Worm (Caenorhabditis elegans) whole organism, L4 larva: ENCODE measurements around the gene clec-233.

ENCODE experiments used
- D1046.2 ChIP-seq: fragments of 200-800 bp; sonication (Bioruptor generic); IDR thresholded peaks from 2 replicates; pipeline ENCODE4 v1.3.6; 2022; ENCODE audit warnings: missing genetic modification characterization, missing compliant biosample characterization
- F10B5.3 ChIP-seq: sonication (generic microtip); optimal IDR thresholded peaks from 2 replicates; lab custom pipeline; 2016; ENCODE audit warnings: mild to moderate bottlenecking, missing genetic modification characterization, missing compliant biosample characterization
- F37D6.2 ChIP-seq: sonication (generic microtip); optimal IDR thresholded peaks from 2 replicates; lab custom pipeline; 2016; ENCODE audit warnings: mild to moderate bottlenecking, missing genetic modification characterization, missing compliant biosample characterization
- F44E2.7 ChIP-seq: fragments of 200-800 bp; sonication (Bioruptor generic); IDR thresholded peaks from 2 replicates; pipeline ENCODE4 v2.1.2; 2022; ENCODE audit warnings: missing genetic modification characterization, missing compliant biosample characterization
- F49E8.2 ChIP-seq: sonication (generic microtip); optimal IDR thresholded peaks from 2 replicates; lab custom pipeline; 2016; ENCODE audit warnings: missing compliant biosample characterization, mild to moderate bottlenecking, missing genetic modification characterization, borderline replicate concordance
- R02D3.7 ChIP-seq: fragments of 150-350 bp; sonication (generic microtip); optimal IDR thresholded peaks from 3 replicates; lab custom pipeline; 2014; ENCODE audit warnings: missing biosample characterization, missing genetic modification characterization
- T26A8.4 ChIP-seq: fragments of 200-800 bp; sonication (Bioruptor generic); IDR thresholded peaks from 2 replicates; pipeline ENCODE4 v1.3.6; 2022; ENCODE audit warnings: missing genetic modification characterization, missing compliant biosample characterization
- aly-2 ChIP-seq: sonication (generic microtip); optimal IDR thresholded peaks from 2 replicates; lab custom pipeline; 2018; ENCODE audit warnings: missing biosample characterization, missing genetic modification characterization
- ama-1 ChIP-seq: fragments of 150-350 bp; optimal IDR thresholded peaks from 2 replicates; lab custom pipeline; 2014; ENCODE audit warnings: inconsistent platforms, mixed read lengths
- arid-1 ChIP-seq: fragments of 200-800 bp; sonication (Bioruptor generic); conservative IDR thresholded peaks from 2 replicates; pipeline ENCODE4 v1.3.6; 2022; ENCODE audit warnings: missing genetic modification reagents, missing genetic modification characterization, missing compliant biosample characterization
- attf-4 ChIP-seq: sonication (generic microtip); optimal IDR thresholded peaks from 3 replicates; lab custom pipeline; 2017; ENCODE audit warnings: missing biosample characterization, missing genetic modification characterization
- ceh-20 ChIP-seq: fragments of 200-800 bp; sonication (Bioruptor generic); IDR thresholded peaks from 2 replicates; pipeline ENCODE4 v1.3.6; 2022; ENCODE audit warnings: missing genetic modification reagents, missing genetic modification characterization, missing compliant biosample characterization
- daf-12 ChIP-seq: fragments of 150-350 bp; optimal IDR thresholded peaks from 2 replicates; lab custom pipeline; 2014; ENCODE audit warnings: missing biosample characterization, missing genetic modification reagents, missing genetic modification characterization
- daf-19 ChIP-seq: fragments of 200-800 bp; sonication (Bioruptor generic); conservative IDR thresholded peaks from 2 replicates; pipeline ENCODE4 v1.3.6; 2022; ENCODE audit warnings: missing genetic modification characterization, missing compliant biosample characterization
- dmd-6 ChIP-seq: fragments of 200-800 bp; sonication (Bioruptor generic); IDR thresholded peaks from 2 replicates; pipeline ENCODE4 v1.3.6; 2022; ENCODE audit warnings: missing genetic modification reagents, missing genetic modification characterization, missing compliant biosample characterization
- dmd-8 ChIP-seq: fragments of 200-800 bp; sonication (Bioruptor generic); IDR thresholded peaks from 2 replicates; pipeline ENCODE4 v1.3.6; 2022; ENCODE audit warnings: missing genetic modification characterization, missing compliant biosample characterization
- dve-1 ChIP-seq: sonication (generic microtip); optimal IDR thresholded peaks from 2 replicates; lab custom pipeline; 2017; ENCODE audit warnings: antibody characterized with exemption, mild to moderate bottlenecking, missing genetic modification characterization, missing compliant biosample characterization; ENCODE audit not compliant: insufficient read depth
- gei-8 ChIP-seq: fragments of 200-800 bp; sonication (Bioruptor generic); optimal IDR thresholded peaks from 2 replicates; lab custom pipeline; 2018; ENCODE audit warnings: mild to moderate bottlenecking, missing genetic modification characterization, missing compliant biosample characterization
- hif-1 ChIP-seq, 2 experiments: sonication (generic microtip); optimal IDR thresholded peaks; 2 replicates each; lab custom pipeline; 2016 to 2017; ENCODE audit warnings: missing compliant biosample characterization in 2 of 2, missing genetic modification characterization in 2 of 2, missing genetic modification reagents in 2 of 2, missing genotype in 2 of 2, mild to moderate bottlenecking in 1 of 2
- hlh-11 ChIP-seq: fragments of 200-800 bp; sonication (Bioruptor generic); optimal IDR thresholded peaks from 2 replicates; lab custom pipeline; 2018; ENCODE audit warnings: mild to moderate bottlenecking, missing genetic modification characterization, missing compliant biosample characterization
- hmg-1.1 ChIP-seq: fragments of 200-800 bp; sonication (Bioruptor generic); IDR thresholded peaks from 2 replicates; pipeline ENCODE4 v1.3.6; 2022; ENCODE audit warnings: missing genetic modification reagents, missing genetic modification characterization, missing compliant biosample characterization
- lim-7 ChIP-seq: fragments of 200-800 bp; sonication (Bioruptor generic); IDR thresholded peaks from 2 replicates; pipeline ENCODE4 v1.3.6; 2022; ENCODE audit warnings: missing genetic modification characterization, missing compliant biosample characterization
- lin-29 ChIP-seq: fragments of 200-800 bp; sonication (Bioruptor generic); IDR thresholded peaks from 2 replicates; pipeline ENCODE4 v1.3.6; 2022; ENCODE audit warnings: missing genetic modification reagents, missing genetic modification characterization, missing compliant biosample characterization
- lin-38 ChIP-seq: fragments of 200-800 bp; sonication (Bioruptor generic); IDR thresholded peaks from 2 replicates; pipeline ENCODE4 v1.3.6; 2022; ENCODE audit warnings: missing genetic modification reagents, missing genetic modification characterization, missing compliant biosample characterization
- lsy-2 ChIP-seq, 2 experiments: fragments of 150-350 bp in 1 of 2; sonication (generic microtip) in 1 of 2; optimal IDR thresholded peaks; 2 replicates each; lab custom pipeline; 2014 to 2017; ENCODE audit warnings: missing biosample characterization in 2 of 2, missing genetic modification characterization in 2 of 2
- nhr-10 ChIP-seq: fragments of 150-350 bp; optimal IDR thresholded peaks from 2 replicates; lab custom pipeline; 2014; ENCODE audit warnings: missing biosample characterization, missing genetic modification characterization
- nhr-102 ChIP-seq: sonication (generic microtip); optimal IDR thresholded peaks from 2 replicates; lab custom pipeline; 2016; ENCODE audit warnings: mild to moderate bottlenecking, missing genetic modification characterization, moderate library complexity, missing compliant biosample characterization
- nhr-28 ChIP-seq: fragments of 150-350 bp; optimal IDR thresholded peaks from 2 replicates; lab custom pipeline; 2014; ENCODE audit warnings: missing biosample characterization, missing genetic modification characterization
- nhr-41 ChIP-seq: fragments of 200-800 bp; sonication (Bioruptor generic); IDR thresholded peaks from 2 replicates; pipeline ENCODE4 v1.3.6; 2022; ENCODE audit warnings: missing genetic modification reagents, missing genetic modification characterization, missing compliant biosample characterization
- nhr-42 ChIP-seq: fragments of 200-800 bp; sonication (Bioruptor generic); IDR thresholded peaks from 2 replicates; pipeline ENCODE4 v1.3.6; 2022; ENCODE audit warnings: missing genetic modification characterization, missing compliant biosample characterization
- nhr-48 ChIP-seq: sonication (generic microtip); optimal IDR thresholded peaks from 2 replicates; lab custom pipeline; 2016; ENCODE audit warnings: mild to moderate bottlenecking, missing genetic modification characterization, missing compliant biosample characterization
- pqm-1 ChIP-seq: sonication (generic microtip); optimal IDR thresholded peaks from 2 replicates; lab custom pipeline; 2017; ENCODE audit warnings: missing biosample characterization, missing genetic modification characterization
- sdz-12 ChIP-seq: fragments of 200-800 bp; sonication (Bioruptor generic); optimal IDR thresholded peaks from 2 replicates; lab custom pipeline; 2018; ENCODE audit warnings: mild to moderate bottlenecking, missing genetic modification characterization, missing compliant biosample characterization
- skn-1 ChIP-seq: fragments of 150-350 bp; optimal IDR thresholded peaks from 2 replicates; lab custom pipeline; 2014; ENCODE audit warnings: missing biosample characterization, missing genetic modification characterization
- snpc-1.2 ChIP-seq: fragments of 200-800 bp; sonication (Bioruptor generic); IDR thresholded peaks from 2 replicates; pipeline ENCODE4 v1.3.6; 2022; ENCODE audit warnings: missing genetic modification reagents, missing genetic modification characterization, missing compliant biosample characterization
- tra-1 ChIP-seq: fragments of 200-800 bp; sonication (Bioruptor generic); IDR thresholded peaks from 2 replicates; pipeline ENCODE4 v1.3.6; 2022; ENCODE audit warnings: missing genetic modification reagents, missing genetic modification characterization, missing compliant biosample characterization
- unc-130 ChIP-seq: sonication (generic microtip); optimal IDR thresholded peaks from 2 replicates; lab custom pipeline; 2016; ENCODE audit warnings: missing genetic modification reagents, missing genetic modification characterization, missing compliant biosample characterization
- unc-62 ChIP-seq, 3 experiments: fragments of 150-350 bp in 1 of 3; sonication (generic microtip); optimal IDR thresholded peaks in 2 of 3; peaks in 1 of 3; 1 replicate in 1 of 3; 2 replicates in 2 of 3; lab custom pipeline; 2014 to 2017; ENCODE audit warnings: missing biosample characterization in 3 of 3, missing genetic modification characterization in 3 of 3, missing genetic modification reagents in 3 of 3, missing genotype in 1 of 3
- vab-7 ChIP-seq: fragments of 200-800 bp; sonication (Bioruptor generic); IDR thresholded peaks from 2 replicates; pipeline ENCODE4 v1.3.6; 2022; ENCODE audit warnings: missing genetic modification reagents, missing genetic modification characterization, missing compliant biosample characterization
- zfp-2 ChIP-seq: sonication (generic microtip); optimal IDR thresholded peaks from 2 replicates; lab custom pipeline; 2016; ENCODE audit warnings: mild to moderate bottlenecking, missing genetic modification characterization, missing compliant biosample characterization
- ztf-7 ChIP-seq: fragments of 150-350 bp; optimal IDR thresholded peaks from 2 replicates; lab custom pipeline; 2014; ENCODE audit warnings: missing biosample characterization, missing genetic modification characterization

Gene clec-233

DNA sequence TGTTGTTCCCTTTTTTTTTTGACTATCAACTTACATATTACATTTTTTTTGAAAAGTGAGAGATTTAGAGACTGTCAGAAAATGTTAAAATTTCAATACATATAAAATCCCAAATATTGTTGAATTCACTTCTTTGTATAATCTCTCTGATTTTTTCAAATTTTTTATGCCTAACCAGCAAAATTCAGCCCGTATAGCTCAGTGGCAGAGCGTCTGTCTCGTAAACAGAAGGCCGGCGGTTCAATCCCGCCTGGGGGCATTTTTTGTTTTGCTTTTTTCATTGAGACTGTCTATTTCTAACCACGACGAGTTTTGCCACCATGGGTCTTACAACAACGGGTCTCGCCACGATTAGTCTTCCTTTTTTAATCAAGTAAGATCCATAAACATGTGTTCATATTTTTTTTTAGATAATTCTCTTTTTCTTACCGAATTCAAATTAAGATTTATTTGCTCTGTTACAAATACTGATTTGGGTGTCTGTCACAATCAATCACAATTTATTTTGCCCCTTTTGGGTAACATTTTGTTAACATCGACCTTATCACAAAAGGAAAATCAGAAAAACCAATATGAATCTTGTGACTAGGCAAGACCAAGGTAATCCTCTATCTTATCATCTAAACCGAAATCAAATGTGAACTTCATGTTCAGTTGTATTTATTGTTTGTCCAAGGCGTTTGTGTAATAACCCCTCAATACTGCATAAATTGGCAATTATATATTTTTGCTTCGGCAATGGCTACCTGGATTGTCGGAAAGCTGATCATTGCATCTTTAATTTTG, 14.6 kb upstream of the clec-233 start, which contains the start of gene glc-1:
glc-1 (plus strand) TSS at position 663 of the 786 bp plus-strand sequence.
- TF ChIP-seq nhr-28 (tag; lab: Kevin White, UChicago), result peak; percentile 30
- peak; percentile 56 for TF ChIP-seq pqm-1
- no peak for TF ChIP-seq lsy-2 (tag; optimal IDR thresholded peaks at IDR 0.05; lab: Kevin White, UChicago)
- no peak for TF ChIP-seq hif-1 (tag; optimal IDR thresholded peaks at IDR 0.05; lab: Kevin White, UChicago)
- no peak for TF ChIP-seq hmg-1.1 (GFP tag; lab: Robert Waterston, UW)
- no peak for TF ChIP-seq daf-12 (tag; lab: Kevin White, UChicago)
- peak; percentile 43; the same call in 1 of the 2 replicates for TF ChIP-seq dmd-6 (GFP tag; lab: Robert Waterston, UW)
- no peak for TF ChIP-seq vab-7 (GFP tag; lab: Robert Waterston, UW)
- TF ChIP-seq dmd-8 (GFP tag; lab: Robert Waterston, UW), result no peak

- no peak for TF ChIP-seq vab-7 (GFP tag; lab: Robert Waterston, UW)
- TF ChIP-seq daf-19 (GFP tag; lab: Robert Waterston, UW), result no peak
- peak in 1 of 2 experiments; percentile 93 for TF ChIP-seq unc-62 (GFP tag; optimal IDR thresholded peaks at IDR 0.05 in 1 of 2; lab: Kevin White, UChicago)
- TF ChIP-seq unc-62 (tag; optimal IDR thresholded peaks at IDR 0.05; lab: Kevin White, UChicago), result no peak
- no peak for TF ChIP-seq arid-1 (GFP tag; lab: Robert Waterston, UW)
- TF ChIP-seq R02D3.7 (tag; lab: Kevin White, UChicago), result no peak
These were observed 13.7 kb upstream of the clec-233 start for ce11 chrV:16220020-16220419.

DNA sequence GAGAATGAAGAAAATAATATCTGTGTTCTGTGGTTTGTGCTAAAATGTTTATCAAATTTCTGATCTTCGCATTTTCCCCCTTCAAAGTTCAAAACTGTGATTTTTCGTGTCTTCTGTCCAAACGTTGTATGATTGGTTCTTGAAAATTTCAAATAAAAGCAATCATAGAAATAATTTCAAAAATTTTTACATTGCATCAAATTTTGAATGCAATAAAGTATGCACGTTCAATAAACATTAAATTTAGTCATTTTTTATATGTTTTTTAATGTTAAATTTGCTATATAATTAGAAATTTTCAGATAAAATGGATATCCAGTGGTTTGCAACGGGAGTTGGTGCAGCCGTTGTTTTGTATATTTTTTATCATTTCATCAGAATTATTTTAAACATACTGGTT, 9.7 kb upstream of the clec-233 start, which contains the start of gene stdh-2:
stdh-2 (plus strand) TSS at position 301 of the 400 bp plus-strand sequence.
- TF ChIP-seq hmg-1.1 (GFP tag; lab: Robert Waterston, UW) (no peak), nhr-28 (tag; lab: Kevin White, UChicago) (peak; percentile 54), lim-7 (GFP tag; lab: Robert Waterston, UW) (no peak)

- peak; percentile 65 for TF ChIP-seq snpc-1.2
- no peak for TF ChIP-seq T26A8.4
- no peak for TF ChIP-seq aly-2
- TF ChIP-seq nhr-41 (GFP tag; lab: Robert Waterston, UW), result no peak
- no peak for TF ChIP-seq sdz-12 (GFP tag; lab: Kevin White, UChicago)
- no peak for TF ChIP-seq lsy-2 (tag; optimal IDR thresholded peaks at IDR 0.05; lab: Kevin White, UChicago)
- TF ChIP-seq hlh-11 (tag; lab: Kevin White, UChicago), result peak; percentile 14
- no peak for TF ChIP-seq D1046.2
- TF ChIP-seq lin-38, result peak; percentile 40; the same call in 1 of the 2 replicates
- peak; percentile 35 for TF ChIP-seq nhr-48 (tag; lab: Kevin White, UChicago)
- no peak for TF ChIP-seq hmg-1.1 (GFP tag; lab: Robert Waterston, UW)
- no peak for TF ChIP-seq nhr-10
- TF ChIP-seq F37D6.2 (tag; lab: Kevin White, UChicago), result no peak
- peak; percentile 81 for TF ChIP-seq F49E8.2 (tag; lab: Kevin White, UChicago)
- TF ChIP-seq ama-1 (lab: Kevin White, UChicago), result no peak
- TF ChIP-seq lin-29, result no peak
- TF ChIP-seq gei-8, result no peak
- no peak for TF ChIP-seq nhr-42
- TF ChIP-seq dmd-6 (GFP tag; lab: Robert Waterston, UW), result peak; percentile 42; the same call in 1 of the 2 replicates
- TF ChIP-seq F44E2.7 (GFP tag; lab: Robert Waterston, UW), result no peak
- no peak for TF ChIP-seq ceh-20 (GFP tag; lab: Robert Waterston, UW)
- peak; percentile 12 for TF ChIP-seq unc-130 (GFP tag; lab: Kevin White, UChicago)
- peak; percentile 42; the same call in 1 of the 2 replicates for TF ChIP-seq tra-1 (GFP tag; lab: Robert Waterston, UW)
- peak; percentile 14 for TF ChIP-seq nhr-102
- no peak for TF ChIP-seq attf-4 (tag; lab: Kevin White, UChicago)
- TF ChIP-seq F10B5.3, result no peak
- TF ChIP-seq dmd-8 (GFP tag; lab: Robert Waterston, UW), result no peak
- TF ChIP-seq skn-1 (tag; lab: Kevin White, UChicago), result no peak
- TF ChIP-seq zfp-2, result no peak
- no peak for TF ChIP-seq hif-1 (tag; optimal IDR thresholded peaks at IDR 0.05; lab: Kevin White, UChicago)
- TF ChIP-seq dve-1 (tag; lab: Kevin White, UChicago), result peak; percentile 18
- TF ChIP-seq ztf-7 (tag; lab: Kevin White, UChicago), result no peak
These were observed 8.1 kb upstream of the clec-233 start for ce11 chrV:16225524-16226116.
